Fruit fly (Drosophila melanogaster) whole organism, embryonic: ENCODE data around the gene bor.
A peak's percentile ranks its signal among the peaks of the same experiment; 100 is the strongest.

Experiments
- CG10147 ChIP-seq: fragments of 200-800 bp; sonication (Bioruptor generic); optimal IDR thresholded peaks from 2 replicates; lab custom pipeline; 2019; ENCODE audit warnings: missing biosample characterization, mild to moderate bottlenecking, missing genetic modification characterization, moderate library complexity
- CG10654 ChIP-seq: fragments of 200-800 bp; sonication (Bioruptor generic); optimal IDR thresholded peaks from 2 replicates; lab custom pipeline; 2016; ENCODE audit warnings: missing biosample characterization, missing genetic modification characterization
- CG11695 ChIP-seq: fragments of 200-800 bp; sonication (Bioruptor generic); IDR thresholded peaks from 3 replicates; pipeline ENCODE4 v1.3.6; 2022; ENCODE audit warnings: missing biosample characterization, missing genetic modification characterization
- CG13296 ChIP-seq: fragments of 200-800 bp; sonication (Bioruptor generic); optimal IDR thresholded peaks from 3 replicates; lab custom pipeline; 2018; ENCODE audit warnings: missing biosample characterization, mild to moderate bottlenecking, missing genetic modification characterization
- CG13424 ChIP-seq: fragments of 200-800 bp; sonication (Bioruptor generic); optimal IDR thresholded peaks from 2 replicates; lab custom pipeline; 2019; ENCODE audit warnings: missing biosample characterization, mild to moderate bottlenecking, missing genetic modification characterization, moderate library complexity
- CG13894 ChIP-seq: fragments of 200-800 bp; sonication (Bioruptor generic); optimal IDR thresholded peaks from 3 replicates; lab custom pipeline; 2018; ENCODE audit warnings: missing biosample characterization, mild to moderate bottlenecking, missing genetic modification characterization, moderate library complexity
- CG15011 ChIP-seq: fragments of 200-800 bp; sonication (Bioruptor generic); optimal IDR thresholded peaks from 3 replicates; lab custom pipeline; 2018; ENCODE audit warnings: missing biosample characterization, mild to moderate bottlenecking, missing genetic modification characterization
- CG2199 ChIP-seq: fragments of 200-800 bp; sonication (Bioruptor generic); IDR thresholded peaks from 3 replicates; pipeline ENCODE4 v1.3.6; 2022; ENCODE audit warnings: missing biosample characterization, missing genetic modification characterization
- CG2875 ChIP-seq: fragments of 200-800 bp; sonication (Bioruptor generic); optimal IDR thresholded peaks from 2 replicates; lab custom pipeline; 2017; ENCODE audit warnings: missing biosample characterization, mild to moderate bottlenecking, missing genetic modification characterization, missing genetic modification reagents
- CG3281 ChIP-seq: fragments of 200-800 bp; sonication (Bioruptor generic); optimal IDR thresholded peaks from 3 replicates; lab custom pipeline; 2017; ENCODE audit warnings: missing biosample characterization, mild to moderate bottlenecking, missing genetic modification characterization
- CG7556 ChIP-seq: fragments of 200-800 bp; sonication (Bioruptor generic); optimal IDR thresholded peaks from 2 replicates; lab custom pipeline; 2017; ENCODE audit warnings: missing biosample characterization, mild to moderate bottlenecking, missing genetic modification characterization
- CG8388 ChIP-seq: fragments of 200-800 bp; sonication (Bioruptor generic); optimal IDR thresholded peaks from 2 replicates; lab custom pipeline; 2019; ENCODE audit warnings: missing biosample characterization, mild to moderate bottlenecking, missing genetic modification characterization, moderate library complexity
- CG8924 ChIP-seq: fragments of 200-800 bp; optimal IDR thresholded peaks from 3 replicates; lab custom pipeline; 2019; ENCODE audit warnings: missing biosample characterization, mild to moderate bottlenecking, missing genetic modification characterization, moderate library complexity
- Camta ChIP-seq: fragments of 200-800 bp; sonication (Bioruptor generic); optimal IDR thresholded peaks from 2 replicates; lab custom pipeline; 2016; ENCODE audit warnings: missing biosample characterization, missing genetic modification characterization
- CkIIα-i1 ChIP-seq: fragments of 200-800 bp; sonication (Bioruptor generic); IDR thresholded peaks from 2 replicates; pipeline ENCODE4 v1.3.6; 2022; ENCODE audit warnings: missing biosample characterization, missing genetic modification characterization
- D19B ChIP-seq: fragments of 200-800 bp; sonication (Bioruptor generic); optimal IDR thresholded peaks from 2 replicates; lab custom pipeline; 2017; ENCODE audit warnings: missing biosample characterization, mild to moderate bottlenecking, missing genetic modification characterization
- Deaf1 ChIP-seq: fragments of 200-800 bp; optimal IDR thresholded peaks from 3 replicates; lab custom pipeline; 2019; ENCODE audit warnings: missing biosample characterization, mild to moderate bottlenecking, missing genetic modification characterization, moderate library complexity
- Drgx ChIP-seq: fragments of 200-800 bp; sonication (Bioruptor generic); IDR thresholded peaks from 2 replicates; pipeline ENCODE4 v1.3.6; 2022; ENCODE audit warnings: missing biosample characterization, missing genetic modification characterization
- Hmr ChIP-seq: fragments of 200-800 bp; sonication (Bioruptor generic); optimal IDR thresholded peaks from 3 replicates; lab custom pipeline; 2017; ENCODE audit warnings: mild to moderate bottlenecking, missing biosample characterization, missing genetic modification reagents, missing genetic modification characterization
- Lhr ChIP-seq: fragments of 200-800 bp; sonication (Bioruptor generic); optimal IDR thresholded peaks from 3 replicates; lab custom pipeline; 2017; ENCODE audit warnings: mild to moderate bottlenecking, missing biosample characterization, missing genetic modification reagents, missing genetic modification characterization
- Mad ChIP-seq: fragments of 200-800 bp; sonication (Bioruptor generic); optimal IDR thresholded peaks from 2 replicates; lab custom pipeline; 2016; ENCODE audit warnings: missing biosample characterization, missing genetic modification characterization
- Med ChIP-seq: fragments of 200-800 bp; sonication (Bioruptor generic); peaks from one replicate; lab custom pipeline; 2016; ENCODE audit warnings: missing biosample characterization, missing genetic modification characterization, mild to moderate bottlenecking, inconsistent platforms, moderate library complexity
- Meics ChIP-seq: fragments of 200-800 bp; sonication (Bioruptor generic); optimal IDR thresholded peaks from 2 replicates; lab custom pipeline; 2017; ENCODE audit warnings: missing biosample characterization, mild to moderate bottlenecking, missing genetic modification characterization
- Mrtf ChIP-seq: fragments of 200-800 bp; sonication (Bioruptor generic); IDR thresholded peaks from 3 replicates; pipeline ENCODE4 v1.3.6; 2022; ENCODE audit warnings: missing biosample characterization, missing genetic modification characterization
- Sox100B ChIP-seq: fragments of 200-800 bp; sonication (Bioruptor generic); optimal IDR thresholded peaks from 3 replicates; lab custom pipeline; 2018; ENCODE audit warnings: missing biosample characterization, mild to moderate bottlenecking, missing genetic modification characterization
- Ssrp ChIP-seq: fragments of 200-800 bp; sonication (Bioruptor generic); optimal IDR thresholded peaks from 2 replicates; lab custom pipeline; 2018; ENCODE audit warnings: missing biosample characterization, mild to moderate bottlenecking, missing genetic modification characterization, moderate library complexity
- Trl ChIP-seq, 3 experiments: fragments of >200 bp in 2 of 3; fragments of 200-800 bp in 1 of 3; sonication (Bioruptor generic) in 1 of 3; optimal IDR thresholded peaks; 2 replicates in 1 of 3; 3 replicates in 2 of 3; lab custom pipeline; 2016 to 2017; ENCODE audit warnings: missing biosample characterization in 1 of 3, missing genetic modification characterization in 1 of 3
- Xbp1 ChIP-seq: fragments of 200-800 bp; sonication (Bioruptor generic); optimal IDR thresholded peaks from 3 replicates; lab custom pipeline; 2016; ENCODE audit warnings: missing biosample characterization, mild to moderate bottlenecking, missing genetic modification characterization
- al ChIP-seq: fragments of 200-800 bp; sonication (Bioruptor generic); IDR thresholded peaks from 2 replicates; pipeline ENCODE4 v1.3.6; 2022; ENCODE audit warnings: missing biosample characterization, missing genetic modification characterization
- bcd ChIP-seq: fragments of 200-800 bp; sonication (Bioruptor generic); optimal IDR thresholded peaks from 2 replicates; lab custom pipeline; 2017; ENCODE audit warnings: missing biosample characterization, mild to moderate bottlenecking, missing genetic modification characterization
- bsh ChIP-seq, 2 experiments: fragments of 200-800 bp; sonication (Bioruptor generic); optimal IDR thresholded peaks; 2 replicates each; lab custom pipeline; 2017 to 2018; ENCODE audit warnings: mild to moderate bottlenecking in 2 of 2, missing biosample characterization in 2 of 2, missing genetic modification characterization in 2 of 2, moderate library complexity in 1 of 2
- cwo ChIP-seq: fragments of 200-800 bp; sonication (Bioruptor generic); optimal IDR thresholded peaks from 3 replicates; lab custom pipeline; 2017; ENCODE audit warnings: missing biosample characterization, missing genetic modification characterization, mild to moderate bottlenecking, moderate library complexity, missing genetic modification reagents
- esg ChIP-seq: fragments of 200-800 bp; sonication (Bioruptor generic); conservative IDR thresholded peaks from 2 replicates; pipeline ENCODE4 v1.3.6; 2022; ENCODE audit warnings: missing biosample characterization, missing genetic modification characterization
- fd96Cb ChIP-seq: fragments of 200-800 bp; sonication (Bioruptor generic); optimal IDR thresholded peaks from 2 replicates; lab custom pipeline; 2018; ENCODE audit warnings: missing biosample characterization, mild to moderate bottlenecking, missing genetic modification characterization, moderate library complexity
- grn ChIP-seq: fragments of 200-800 bp; sonication (Bioruptor generic); optimal IDR thresholded peaks from 3 replicates; lab custom pipeline; 2017; ENCODE audit warnings: missing biosample characterization, missing genetic modification characterization
- jing ChIP-seq: fragments of 200-800 bp; sonication (Bioruptor generic); optimal IDR thresholded peaks from 2 replicates; lab custom pipeline; 2018; ENCODE audit warnings: missing biosample characterization, mild to moderate bottlenecking, missing genetic modification characterization
- mirr ChIP-seq: fragments of 200-800 bp; sonication (Bioruptor generic); optimal IDR thresholded peaks from 3 replicates; lab custom pipeline; 2018; ENCODE audit warnings: missing biosample characterization, mild to moderate bottlenecking, missing genetic modification characterization
- nmo ChIP-seq: fragments of 200-800 bp; sonication (Bioruptor generic); optimal IDR thresholded peaks from 2 replicates; lab custom pipeline; 2018; ENCODE audit warnings: missing biosample characterization, mild to moderate bottlenecking, missing genetic modification characterization, moderate library complexity
- salm ChIP-seq: fragments of 200-800 bp; sonication (Bioruptor generic); optimal IDR thresholded peaks from 2 replicates; lab custom pipeline; 2018; ENCODE audit warnings: missing biosample characterization, mild to moderate bottlenecking, missing genetic modification characterization
- sc ChIP-seq, 3 experiments: fragments of >200 bp in 2 of 3; fragments of 200-800 bp in 1 of 3; sonication (Bioruptor generic) in 1 of 3; optimal IDR thresholded peaks; 2 replicates in 2 of 3; 3 replicates in 1 of 3; lab custom pipeline; 2017; ENCODE audit warnings: mild to moderate bottlenecking in 1 of 3, missing biosample characterization in 1 of 3, missing genetic modification characterization in 1 of 3, missing genetic modification reagents in 1 of 3
- sim ChIP-seq: fragments of 200-800 bp; sonication (Bioruptor generic); IDR thresholded peaks from 2 replicates; pipeline ENCODE4 v1.3.6; 2022; ENCODE audit warnings: missing biosample characterization, missing genetic modification characterization
- sisA ChIP-seq: fragments of 200-800 bp; sonication (Bioruptor generic); IDR thresholded peaks from 2 replicates; pipeline ENCODE4 v1.3.6; 2022; ENCODE audit warnings: missing biosample characterization, missing genetic modification characterization
- sr ChIP-seq: fragments of 200-800 bp; sonication (Bioruptor generic); IDR thresholded peaks from 3 replicates; pipeline ENCODE4 v1.3.6; 2022; ENCODE audit warnings: missing biosample characterization, missing genetic modification characterization
- tio ChIP-seq: fragments of 200-800 bp; sonication (Bioruptor generic); optimal IDR thresholded peaks from 2 replicates; lab custom pipeline; 2017; ENCODE audit warnings: missing biosample characterization, missing genetic modification characterization, inconsistent platforms
- tll ChIP-seq, 2 experiments: fragments of 200-800 bp in 1 of 2; fragments of >200 bp in 1 of 2; sonication (Bioruptor generic) in 1 of 2; optimal IDR thresholded peaks; 2 replicates each; lab custom pipeline; 2017 to 2019; ENCODE audit warnings: missing biosample characterization in 2 of 2, missing genetic modification characterization in 2 of 2, mild to moderate bottlenecking in 1 of 2, moderate library complexity in 1 of 2

The bor gene

DNA sequence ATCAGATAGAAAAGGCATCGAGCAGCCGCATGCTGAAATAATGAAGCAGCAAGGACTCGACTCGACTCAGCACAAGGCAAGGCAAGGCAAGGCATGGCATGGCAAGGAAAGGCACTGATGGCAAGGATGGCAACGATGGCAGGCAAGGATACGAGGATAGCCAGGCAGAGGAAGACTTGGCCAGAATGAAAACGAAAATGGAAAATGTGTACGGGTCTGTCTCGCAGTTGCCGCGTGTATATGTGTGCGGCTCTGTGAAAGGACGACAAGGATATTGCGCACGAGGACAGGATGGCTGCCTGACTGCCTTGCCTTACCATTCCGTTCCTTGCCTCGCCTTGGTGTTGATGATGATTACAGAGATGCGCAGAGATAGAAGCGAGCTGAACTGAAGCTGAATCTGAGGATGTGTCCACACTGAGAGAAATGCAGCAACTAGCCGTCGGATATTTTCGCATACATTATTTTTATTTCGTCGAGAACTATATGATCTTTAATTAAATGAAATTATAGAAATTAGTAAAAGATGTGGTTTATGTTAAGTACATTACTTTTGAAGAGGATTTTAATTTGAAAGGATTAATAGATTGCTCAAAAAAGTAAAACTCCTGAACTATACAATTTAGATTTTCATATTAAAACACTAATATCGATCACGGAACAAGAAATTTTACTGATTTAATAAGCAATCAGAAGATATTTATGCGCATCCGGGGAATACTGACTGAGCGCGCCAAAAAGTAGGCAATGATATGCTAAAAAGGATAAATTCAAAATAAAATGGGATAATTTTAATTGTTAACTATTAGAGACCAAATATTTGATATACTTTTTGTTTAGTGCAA lies 49.2 kb downstream of the bor start (continued):
- TF ChIP-seq Mrtf (GFP tag; lab: Robert Waterston, UW): no peak
- TF ChIP-seq Mad (GFP tag; lab: Kevin White, UChicago): no peak
- TF ChIP-seq esg (GFP tag; lab: Robert Waterston, UW): no peak
- no peak for TF ChIP-seq sisA (GFP tag; lab: Robert Waterston, UW)
- peak; percentile 59 for TF ChIP-seq CG3281 (GFP tag; lab: Kevin White, UChicago)
- no peak for TF ChIP-seq CG2875 (GFP tag; lab: Kevin White, UChicago)
- peak; percentile 71 for TF ChIP-seq CG13894
- TF ChIP-seq sc (optimal IDR thresholded peaks at IDR 0.05; lab: Kevin White, UChicago): no peak
- TF ChIP-seq sc (GFP tag; optimal IDR thresholded peaks at IDR 0.05; lab: Kevin White, UChicago): no peak
- TF ChIP-seq grn (GFP tag; lab: Kevin White, UChicago): no peak
- peak; percentile 10 for TF ChIP-seq Camta (GFP tag; lab: Kevin White, UChicago)
- no peak for TF ChIP-seq CkIIα-i1 (GFP tag; lab: Robert Waterston, UW)
- TF ChIP-seq jing (GFP tag; lab: Kevin White, UChicago): no peak
- no peak; the same call in 2 of the 3 replicates for TF ChIP-seq CG2199 (GFP tag; lab: Robert Waterston, UW)
- 0 out of 3 replicates have a peak, but pooled peaks have one; percentile 9 for TF ChIP-seq sr (GFP tag; lab: Robert Waterston, UW)
- no peak for TF ChIP-seq bsh (GFP tag; optimal IDR thresholded peaks at IDR 0.05; lab: Kevin White, UChicago)
- peak; percentile 55 for TF ChIP-seq tio (GFP tag; lab: Kevin White, UChicago)
- TF ChIP-seq CG15011 (GFP tag; lab: Kevin White, UChicago): no peak
- TF ChIP-seq sim: no peak
- no peak for TF ChIP-seq Lhr (GFP tag; lab: Kevin White, UChicago)
- TF ChIP-seq Drgx (GFP tag; lab: Robert Waterston, UW): no peak

DNA sequence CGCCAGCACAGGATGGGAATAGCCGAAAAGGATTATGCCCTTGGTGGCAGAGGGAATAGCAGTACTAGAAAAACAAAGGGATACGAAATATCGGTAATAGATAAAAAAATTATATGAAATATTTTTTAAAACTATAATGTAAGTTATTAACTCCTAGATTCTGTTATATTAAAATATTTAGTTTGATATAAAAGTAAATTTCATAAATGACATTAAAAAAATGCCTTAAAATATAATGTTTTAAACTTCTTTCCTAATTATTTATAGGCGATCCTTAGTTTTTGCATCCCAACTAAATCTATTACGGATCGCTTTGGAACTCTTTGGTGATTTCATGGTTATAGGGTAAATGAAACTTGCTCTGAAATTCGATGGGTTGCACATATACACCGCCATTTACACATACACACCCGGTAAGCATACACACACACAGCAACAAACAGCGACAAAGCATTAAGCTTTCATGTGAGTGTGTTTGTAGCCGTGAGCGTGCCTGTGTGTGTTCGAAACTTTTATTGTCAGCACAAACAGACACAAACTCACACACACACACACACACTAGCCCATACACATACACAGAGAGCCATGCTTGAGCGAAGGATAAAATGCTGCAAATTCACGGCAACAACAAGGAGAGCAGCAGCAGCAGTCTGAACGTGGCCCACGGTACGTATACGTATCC lies 50.0 kb downstream of the bor start:
- peak; percentile 57 for TF ChIP-seq Hmr (GFP tag; lab: Kevin White, UChicago)
- peak; percentile 31 for TF ChIP-seq CG10147 (GFP tag; lab: Kevin White, UChicago)
- TF ChIP-seq CG8924 (tag; lab: Kevin White, UChicago): peak; percentile 54
- no peak for TF ChIP-seq al
- TF ChIP-seq nmo (GFP tag; lab: Kevin White, UChicago): peak; percentile 23
- TF ChIP-seq CG7556 (GFP tag; lab: Kevin White, UChicago): peak; percentile 79
- no peak for TF ChIP-seq sr (GFP tag; lab: Robert Waterston, UW)
- 0 out of 3 replicates have a peak, but pooled peaks have one; percentile 15 for TF ChIP-seq CG11695 (GFP tag; lab: Robert Waterston, UW)
- peak; percentile 58 for TF ChIP-seq Sox100B (GFP tag; lab: Kevin White, UChicago)
- TF ChIP-seq salm (tag; lab: Kevin White, UChicago): no peak
- peak; percentile 27 for TF ChIP-seq fd96Cb
- TF ChIP-seq CG8388 (GFP tag; lab: Kevin White, UChicago): peak; percentile 4
- peak; percentile 44 for TF ChIP-seq cwo
- TF ChIP-seq Med (GFP tag; lab: Kevin White, UChicago): peak; percentile 69
- TF ChIP-seq tll (GFP tag; optimal IDR thresholded peaks at IDR 0.05; lab: Kevin White, UChicago): no peak
- TF ChIP-seq bcd (GFP tag; lab: Kevin White, UChicago): peak; percentile 32
- TF ChIP-seq D19B (GFP tag; lab: Kevin White, UChicago): peak; percentile 31
- TF ChIP-seq Trl (optimal IDR thresholded peaks at IDR 0.05; lab: Kevin White, UChicago): no peak
- no peak for TF ChIP-seq Trl (GFP tag; optimal IDR thresholded peaks at IDR 0.05; lab: Kevin White, UChicago)
- peak; percentile 28 for TF ChIP-seq CG13296
- TF ChIP-seq mirr (GFP tag; lab: Kevin White, UChicago): no peak
- TF ChIP-seq CG10654: peak; percentile 4
- TF ChIP-seq Meics (GFP tag; lab: Kevin White, UChicago): peak; percentile 69
- peak; percentile 2 for TF ChIP-seq Xbp1 (GFP tag; lab: Kevin White, UChicago)
- TF ChIP-seq CG13424: peak; percentile 28
- peak; percentile 30 for TF ChIP-seq Ssrp
- TF ChIP-seq Deaf1: no peak
